Worm (Caenorhabditis elegans) whole organism, early embryonic: ENCODE results near the gene Y49E10.29.

Experiments used
- B0310.2 ChIP-seq: sonication (generic microtip); optimal IDR thresholded peaks from 2 replicates; lab custom pipeline; 2016; ENCODE audit warnings: mild to moderate bottlenecking, missing genetic modification characterization, missing compliant biosample characterization
- F13C5.2 ChIP-seq: sonication (generic microtip); optimal IDR thresholded peaks from 2 replicates; lab custom pipeline; 2017; ENCODE audit warnings: mild to moderate bottlenecking, missing genetic modification characterization, inconsistent platforms, missing compliant biosample characterization
- aly-1 ChIP-seq: sonication (generic microtip); optimal IDR thresholded peaks from 2 replicates; lab custom pipeline; 2016; ENCODE audit warnings: missing genetic modification characterization, missing compliant biosample characterization
- ama-1 ChIP-seq: fragments of 150-350 bp; optimal IDR thresholded peaks from 2 replicates; lab custom pipeline; 2014
- ceh-13 ChIP-seq: fragments of 200-800 bp; sonication (Bioruptor generic); optimal IDR thresholded peaks from 2 replicates; lab custom pipeline; 2018; ENCODE audit warnings: mild to moderate bottlenecking, missing genetic modification characterization, missing compliant biosample characterization
- ceh-36 ChIP-seq: sonication (generic microtip); optimal IDR thresholded peaks from 2 replicates; lab custom pipeline; 2016; ENCODE audit warnings: missing genetic modification characterization, inconsistent platforms, missing compliant biosample characterization
- ets-7 ChIP-seq: sonication (generic microtip); optimal IDR thresholded peaks from 2 replicates; lab custom pipeline; 2016; ENCODE audit warnings: missing genotype, missing genetic modification characterization, missing compliant biosample characterization
- flt-1 ChIP-seq: fragments of 200-800 bp; sonication (Bioruptor generic); IDR thresholded peaks from 2 replicates; pipeline ENCODE4 v1.3.6; 2022; ENCODE audit warnings: missing genetic modification characterization, missing compliant biosample characterization
- hmbx-1 ChIP-seq: sonication (generic microtip); optimal IDR thresholded peaks from 2 replicates; lab custom pipeline; 2016; ENCODE audit warnings: mild to moderate bottlenecking, missing genetic modification characterization, missing compliant biosample characterization
- hmg-4 ChIP-seq: fragments of 200-800 bp; sonication (Bioruptor generic); optimal IDR thresholded peaks from 2 replicates; lab custom pipeline; 2018; ENCODE audit warnings: mild to moderate bottlenecking, missing genetic modification characterization, missing compliant biosample characterization
- hnd-1 ChIP-seq: sonication (generic microtip); optimal IDR thresholded peaks from 2 replicates; lab custom pipeline; 2016; ENCODE audit warnings: missing genetic modification characterization, missing compliant biosample characterization
- pes-1 ChIP-seq: fragments of 200-800 bp; sonication (Bioruptor generic); IDR thresholded peaks from 2 replicates; pipeline ENCODE4 v1.3.6; 2022; ENCODE audit warnings: missing genetic modification reagents, missing genetic modification characterization, missing compliant biosample characterization
- scrt-1 ChIP-seq: fragments of 200-800 bp; sonication (Bioruptor generic); IDR thresholded peaks from 2 replicates; pipeline ENCODE4 v1.3.6; 2022; ENCODE audit warnings: missing genetic modification characterization, missing compliant biosample characterization
- sea-1 ChIP-seq: fragments of 200-800 bp; sonication (Bioruptor generic); conservative IDR thresholded peaks from 2 replicates; pipeline ENCODE4 v1.3.6; 2022; ENCODE audit warnings: missing genetic modification characterization, missing compliant biosample characterization
- tbx-11 ChIP-seq: fragments of 200-800 bp; sonication (Bioruptor generic); IDR thresholded peaks from 2 replicates; pipeline ENCODE4 v1.3.6; 2022; ENCODE audit warnings: missing genetic modification characterization, missing compliant biosample characterization
- tbx-37 ChIP-seq: fragments of 200-800 bp; sonication (Bioruptor generic); conservative IDR thresholded peaks from 2 replicates; pipeline ENCODE4 v1.3.6; 2022; ENCODE audit warnings: missing genetic modification reagents, missing genetic modification characterization, missing compliant biosample characterization
- tra-4 ChIP-seq: sonication (generic microtip); optimal IDR thresholded peaks from 2 replicates; lab custom pipeline; 2017; ENCODE audit warnings: missing genetic modification characterization, missing compliant biosample characterization

Y49E10.29 gene

ce11 chrIII:12472497-12472896, 3.5 kb downstream of the Y49E10.29 start, which contains the start of gene cccp-1:
Gene cccp-1 (plus strand): TSS chrIII:12472873.
- TF ChIP-seq tbx-37 (no peak), hmg-4 (GFP tag; lab: Kevin White, UChicago) (no peak), pes-1 (GFP tag; lab: Robert Waterston, UW) (no peak), tbx-11 (GFP tag; lab: Robert Waterston, UW) (no peak), aly-1 (no peak), ceh-36 (no peak), ets-7 (tag; lab: Kevin White, UChicago) (no peak), hmbx-1 (tag; lab: Kevin White, UChicago) (no peak), hnd-1 (no peak), scrt-1 (GFP tag; lab: Robert Waterston, UW) (no peak), ceh-13 (GFP tag; lab: Kevin White, UChicago) (no peak), flt-1 (GFP tag; lab: Robert Waterston, UW) (no peak), B0310.2 (tag; lab: Kevin White, UChicago) (no peak), tra-4 (no peak), F13C5.2 (tag; lab: Kevin White, UChicago) (no peak), ama-1 (lab: Kevin White, UChicago) (no peak), sea-1 (GFP tag; lab: Robert Waterston, UW) (no peak)

ce11 chrIII:12484432-12484831, 15.5 kb downstream of the Y49E10.29 start, which contains the start of gene arrd-16:
Gene arrd-16 (plus strand): TSS chrIII:12484732.
- TF ChIP-seq sea-1 (GFP tag; lab: Robert Waterston, UW) (no peak), scrt-1 (GFP tag; lab: Robert Waterston, UW) (no peak), F13C5.2 (tag; lab: Kevin White, UChicago) (no peak), B0310.2 (tag; lab: Kevin White, UChicago) (no peak), tbx-11 (GFP tag; lab: Robert Waterston, UW) (no peak)

ce11 chrIII:12491984-12492383, 23.0 kb downstream of the Y49E10.29 start, which contains the start of gene Y49E10.25:
Gene Y49E10.25 (minus strand): TSS chrIII:12492084.
- TF ChIP-seq hmbx-1 (tag; lab: Kevin White, UChicago) (no peak), flt-1 (GFP tag; lab: Robert Waterston, UW) (no peak), F13C5.2 (tag; lab: Kevin White, UChicago) (no peak), pes-1 (GFP tag; lab: Robert Waterston, UW) (no peak), tra-4 (no peak), hnd-1 (no peak), hmg-4 (GFP tag; lab: Kevin White, UChicago) (no peak), sea-1 (GFP tag; lab: Robert Waterston, UW) (no peak), tbx-37 (no peak), B0310.2 (tag; lab: Kevin White, UChicago) (no peak), aly-1 (no peak), ceh-13 (GFP tag; lab: Kevin White, UChicago) (no peak), scrt-1 (GFP tag; lab: Robert Waterston, UW) (no peak)

ce11 chrIII:12495594-12496096, 26.7 kb downstream of the Y49E10.29 start, which contains the start of the genes Y111B2A.1 and Y111B2A.2:
Gene Y111B2A.1 (minus strand): TSS chrIII:12495644.
Gene Y111B2A.2 (plus strand): TSS chrIII:12496086.
- no peak for TF ChIP-seq F13C5.2 (tag; lab: Kevin White, UChicago)

ce11 chrIII:12496449-12496848, 27.5 kb downstream of the Y49E10.29 start, which contains the start of gene herd-1:
Gene herd-1 (plus strand): TSS chrIII:12496538.
- TF ChIP-seq hmbx-1 (tag; lab: Kevin White, UChicago) (no peak), ceh-36 (no peak), B0310.2 (tag; lab: Kevin White, UChicago) (no peak), ama-1 (lab: Kevin White, UChicago) (no peak), pes-1 (GFP tag; lab: Robert Waterston, UW) (no peak), hmg-4 (GFP tag; lab: Kevin White, UChicago) (no peak), tra-4 (no peak), aly-1 (no peak), sea-1 (GFP tag; lab: Robert Waterston, UW) (no peak), ceh-13 (GFP tag; lab: Kevin White, UChicago) (no peak), tbx-37 (no peak)

- no peak for TF ChIP-seq tra-4
- no peak for TF ChIP-seq scrt-1 (GFP tag; lab: Robert Waterston, UW)
- TF ChIP-seq ceh-13 (GFP tag; lab: Kevin White, UChicago), result no peak
- no peak for TF ChIP-seq flt-1 (GFP tag; lab: Robert Waterston, UW)
- no peak for TF ChIP-seq hnd-1
- no peak for TF ChIP-seq pes-1 (GFP tag; lab: Robert Waterston, UW)
- TF ChIP-seq aly-1, result no peak
- no peak for TF ChIP-seq hmbx-1 (tag; lab: Kevin White, UChicago)
- no peak for TF ChIP-seq hmg-4 (GFP tag; lab: Kevin White, UChicago)
- no peak for TF ChIP-seq F13C5.2 (tag; lab: Kevin White, UChicago)
- TF ChIP-seq ets-7 (tag; lab: Kevin White, UChicago), result no peak
- no peak for TF ChIP-seq ceh-36
- TF ChIP-seq ama-1 (lab: Kevin White, UChicago), result no peak
- TF ChIP-seq B0310.2 (tag; lab: Kevin White, UChicago), result no peak
- no peak for TF ChIP-seq tbx-11 (GFP tag; lab: Robert Waterston, UW)
- no peak for TF ChIP-seq sea-1 (GFP tag; lab: Robert Waterston, UW)
- TF ChIP-seq tbx-37, result no peak
Observed at ce11 chrIII:12499245-12499644, 30.3 kb downstream of the Y49E10.29 start, which contains the start of gene sql-1. Gene sql-1 (plus strand): TSS chrIII:12499557.

ce11 chrIII:12510505-12510904, 41.5 kb downstream of the Y49E10.29 start:
- TF ChIP-seq pes-1 (GFP tag; lab: Robert Waterston, UW) (no peak), ceh-36 (no peak), hmg-4 (GFP tag; lab: Kevin White, UChicago) (no peak), aly-1 (no peak), tbx-37 (no peak), hnd-1 (no peak), sea-1 (GFP tag; lab: Robert Waterston, UW) (no peak), B0310.2 (tag; lab: Kevin White, UChicago) (no peak), ama-1 (lab: Kevin White, UChicago) (no peak), hmbx-1 (tag; lab: Kevin White, UChicago) (no peak), F13C5.2 (tag; lab: Kevin White, UChicago) (no peak), scrt-1 (GFP tag; lab: Robert Waterston, UW) (no peak), ets-7 (tag; lab: Kevin White, UChicago) (no peak), ceh-13 (GFP tag; lab: Kevin White, UChicago) (no peak), tra-4 (no peak), flt-1 (GFP tag; lab: Robert Waterston, UW) (no peak), tbx-11 (GFP tag; lab: Robert Waterston, UW) (no peak)
